Fruit fly (Drosophila melanogaster) Kc167 (cell line): ENCODE data around the gene CG10591.

Source experiments
- Myc ChIP-seq: fragments of >200 bp; optimal IDR thresholded peaks from 2 replicates; lab custom pipeline; 2017; ENCODE audit warnings: missing external identifiers
- Sin3A ChIP-seq: fragments of >200 bp; optimal IDR thresholded peaks from 2 replicates; lab custom pipeline; 2018; ENCODE audit warnings: missing external identifiers
- h ChIP-seq: fragments of >200 bp; optimal IDR thresholded peaks from 3 replicates; lab custom pipeline; 2018; ENCODE audit warnings: missing external identifiers
- psq ChIP-seq: fragments of >200 bp; optimal IDR thresholded peaks from 2 replicates; lab custom pipeline; 2017; ENCODE audit warnings: missing external identifiers
- ttk ChIP-seq: sonication (Bioruptor generic); optimal IDR thresholded peaks from 2 replicates; lab custom pipeline; 2017; ENCODE audit warnings: missing external identifiers

DNA sequence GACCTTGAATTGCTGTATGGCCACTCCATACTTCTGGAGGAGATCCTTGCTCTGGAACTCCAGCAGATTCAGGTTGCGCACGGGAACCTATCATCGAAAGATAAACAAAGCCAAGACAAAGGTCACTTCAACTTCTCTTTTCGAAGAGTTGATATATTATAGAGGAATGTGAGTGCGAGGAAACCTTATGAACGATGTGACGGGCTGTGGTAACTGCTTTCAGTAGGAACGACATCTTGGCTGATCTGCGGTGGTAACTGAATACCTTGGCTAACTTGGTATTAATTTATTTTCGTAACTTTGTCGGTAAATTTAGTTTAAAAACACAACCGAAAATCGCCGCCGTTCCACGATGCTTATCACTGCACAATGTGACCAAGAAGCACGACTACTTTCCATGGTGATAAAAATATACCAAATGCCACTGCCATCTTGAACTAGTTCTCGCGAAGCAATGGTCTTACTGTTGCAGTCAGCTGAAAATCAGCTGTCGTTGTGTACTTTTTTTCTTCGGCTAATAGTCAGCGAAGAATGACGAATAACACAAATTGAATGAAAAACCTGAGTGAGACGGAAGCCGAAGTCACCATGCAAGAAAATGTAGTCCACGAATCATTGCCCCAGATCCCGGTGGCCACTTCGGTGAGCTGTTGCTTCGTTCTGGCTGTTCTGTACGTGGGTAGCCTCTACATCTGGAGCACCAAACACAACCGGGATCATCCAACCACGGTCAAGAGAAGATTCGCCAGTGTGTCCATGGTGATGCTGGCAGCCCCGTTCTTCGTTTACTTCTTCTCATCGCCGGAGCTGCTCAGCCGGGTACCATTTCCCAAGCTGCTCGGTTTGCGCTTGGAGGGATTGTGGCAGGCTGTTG lies 35.9 kb downstream of the CG10591 start, which contains the start of the genes ScsbetaG and Sras:
- TF ChIP-seq psq (no peak), Myc (no peak), h (no peak), Sin3A (lab: Kevin White, UChicago) (no peak), ttk (lab: Kevin White, UChicago) (no peak)
